Fruit fly (Drosophila melanogaster): Measurements from ENCODE around the gene zormin.

The zormin gene

DNA sequence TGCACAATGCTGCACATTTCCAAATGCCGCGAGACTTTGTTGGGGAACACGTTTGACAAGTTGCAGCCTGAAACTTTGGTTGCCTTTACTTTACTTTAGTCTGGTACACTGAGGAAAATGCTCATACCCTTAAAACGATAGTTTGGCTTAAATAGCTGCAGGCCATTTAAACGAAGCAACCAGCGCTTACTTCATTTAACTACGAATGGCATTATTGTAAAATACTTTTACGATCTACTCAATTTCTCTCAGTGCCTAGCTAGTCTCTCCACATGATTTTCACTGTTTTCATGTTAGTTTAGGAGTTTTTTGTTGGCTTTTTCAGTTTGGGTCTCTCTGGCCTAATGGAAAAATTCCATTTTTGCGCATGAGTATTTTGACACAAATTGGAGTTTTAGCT, 10.5 kb upstream of the zormin start (continued):
- peak; percentile 79 for TF ChIP-seq fd64A (GFP tag; optimal IDR thresholded peaks at IDR 0.05)
- TF ChIP-seq gro (GFP tag; optimal IDR thresholded peaks at IDR 0.05), result peak; percentile 20
- TF ChIP-seq sc (optimal IDR thresholded peaks at IDR 0.05), result no peak
- peak; percentile 37 for TF ChIP-seq sc (GFP tag; optimal IDR thresholded peaks at IDR 0.05)
- peak; percentile 62 for TF ChIP-seq mam (GFP tag; optimal IDR thresholded peaks at IDR 0.05)
- TF ChIP-seq CG18262 (tag; optimal IDR thresholded peaks at IDR 0.05), result peak; percentile 86
- 0 out of 2 replicates have a peak, but pooled peaks have one; percentile 10 for TF ChIP-seq CG9932 (GFP tag; IDR thresholded peaks at IDR 0.05)
- TF ChIP-seq pb (GFP tag; optimal IDR thresholded peaks at IDR 0.05), result peak; percentile 63
- TF ChIP-seq CG18599 (GFP tag; optimal IDR thresholded peaks at IDR 0.05), result peak; percentile 76
- no peak for TF ChIP-seq gfzf (GFP tag; optimal IDR thresholded peaks at IDR 0.05)
- peak; percentile 40 for TF ChIP-seq HmgZ (tag; optimal IDR thresholded peaks at IDR 0.05)
- TF ChIP-seq CG4328 (GFP tag; optimal IDR thresholded peaks at IDR 0.05), result peak; percentile 21
- TF ChIP-seq CG7357 (GFP tag; IDR thresholded peaks at IDR 0.05), result peak; percentile 64
- peak; percentile 59 for TF ChIP-seq Six4 (GFP tag; optimal IDR thresholded peaks at IDR 0.05)
- no peak for TF ChIP-seq CG34376 (GFP tag; optimal IDR thresholded peaks at IDR 0.05)
- no peak for TF ChIP-seq BEAF-32 (GFP tag; optimal IDR thresholded peaks at IDR 0.05)
- peak; percentile 20 for TF ChIP-seq p53 (GFP tag; optimal IDR thresholded peaks at IDR 0.05)
- TF ChIP-seq CG13287 (GFP tag; IDR thresholded peaks at IDR 0.05; ENCODE audit: partially characterized antibody), result no peak
- peak; percentile 22 for TF ChIP-seq CG10209 (GFP tag; optimal IDR thresholded peaks at IDR 0.05)
- no peak for TF ChIP-seq Hand (GFP tag; optimal IDR thresholded peaks at IDR 0.05)
- no peak for TF ChIP-seq CG17912 (GFP tag; optimal IDR thresholded peaks at IDR 0.05)
- peak; percentile 85 for TF ChIP-seq ap (GFP tag; IDR thresholded peaks at IDR 0.05)
- peak; percentile 26 for TF ChIP-seq CTCF (GFP tag; optimal IDR thresholded peaks at IDR 0.05)
- peak; percentile 73 for TF ChIP-seq CG14710 (tag; optimal IDR thresholded peaks at IDR 0.05)
- TF ChIP-seq z (GFP tag; IDR thresholded peaks at IDR 0.05), result peak; percentile 29; the same call in 1 of the 3 replicates
- TF ChIP-seq Sin3A (optimal IDR thresholded peaks at IDR 0.05), result no peak
- peak; percentile 65 for TF ChIP-seq trem (tag; optimal IDR thresholded peaks at IDR 0.05)
- no peak for TF ChIP-seq CG4617 (GFP tag; optimal IDR thresholded peaks at IDR 0.05; ENCODE audit: borderline replicate concordance)
- TF ChIP-seq Asciz (GFP tag; optimal IDR thresholded peaks at IDR 0.05), result peak; percentile 68
- TF ChIP-seq CG10267 (tag; optimal IDR thresholded peaks at IDR 0.05), result peak; percentile 56
- no peak for TF ChIP-seq exex (tag; optimal IDR thresholded peaks at IDR 0.05)
- no peak for TF ChIP-seq CG30020 (tag; optimal IDR thresholded peaks at IDR 0.05)
- TF ChIP-seq sd (tag; optimal IDR thresholded peaks at IDR 0.05), result peak; percentile 24
- TF ChIP-seq Ptx1 (GFP tag; IDR thresholded peaks at IDR 0.05), result peak; percentile 85
- TF ChIP-seq salm (tag; optimal IDR thresholded peaks at IDR 0.05), result peak; percentile 60
- TF ChIP-seq Vsx1 (GFP tag; optimal IDR thresholded peaks at IDR 0.05), result no peak
- TF ChIP-seq lola (GFP tag; optimal IDR thresholded peaks at IDR 0.05), result peak in 1 of 3 experiments; percentile 58
- TF ChIP-seq HLHmδ (GFP tag; optimal IDR thresholded peaks at IDR 0.05), result no peak
- peak; percentile 7 for TF ChIP-seq en (GFP tag; optimal IDR thresholded peaks at IDR 0.05)
- TF ChIP-seq CG10274 (GFP tag; optimal IDR thresholded peaks at IDR 0.05), result no peak
- peak; percentile 73 for TF ChIP-seq CG10959 (GFP tag; IDR thresholded peaks at IDR 0.05)
- peak; percentile 73; the same call in 2 of the 3 replicates for TF ChIP-seq jigr1 (GFP tag; IDR thresholded peaks at IDR 0.05)
- TF ChIP-seq CoRest (tag; optimal IDR thresholded peaks at IDR 0.05), result peak; percentile 67
- no peak for TF ChIP-seq Dp (GFP tag; optimal IDR thresholded peaks at IDR 0.05)
- TF ChIP-seq CG12744 (GFP tag; optimal IDR thresholded peaks at IDR 0.05), result no peak
- TF ChIP-seq Hey (tag; optimal IDR thresholded peaks at IDR 0.05), result no peak
- peak; percentile 76 for TF ChIP-seq ranshi (GFP tag; IDR thresholded peaks at IDR 0.05)
- peak; percentile 18 for TF ChIP-seq Lhr (GFP tag; optimal IDR thresholded peaks at IDR 0.05)
- peak; percentile 34 for TF ChIP-seq CG9437 (GFP tag; optimal IDR thresholded peaks at IDR 0.05)
- TF ChIP-seq kni (GFP tag; optimal IDR thresholded peaks at IDR 0.05), result peak; percentile 30
- TF ChIP-seq CG12769 (tag; optimal IDR thresholded peaks at IDR 0.05), result peak; percentile 62

All from whole organism, embryonic.